Fruit fly (Drosophila melanogaster) whole organism, embryonic: Measurements from ENCODE around the gene Trl.

ENCODE experiments used
- Atf6 ChIP-seq: fragments of 200-800 bp; sonication (Bioruptor generic); IDR thresholded peaks from 2 replicates; pipeline ENCODE4 v1.3.6; 2022; ENCODE audit warnings: missing biosample characterization, missing genetic modification characterization
- CG10431 ChIP-seq: fragments of 200-800 bp; sonication (Bioruptor generic); optimal IDR thresholded peaks from 3 replicates; lab custom pipeline; 2018; ENCODE audit warnings: missing biosample characterization, mild to moderate bottlenecking, missing genetic modification characterization
- CG10979 ChIP-seq: fragments of 200-800 bp; sonication (Bioruptor generic); optimal IDR thresholded peaks from 2 replicates; lab custom pipeline; 2018; ENCODE audit warnings: missing biosample characterization, mild to moderate bottlenecking, missing genetic modification characterization, moderate library complexity
- CG11504 ChIP-seq: fragments of 200-800 bp; sonication (Bioruptor generic); optimal IDR thresholded peaks from 3 replicates; lab custom pipeline; 2019; ENCODE audit warnings: missing biosample characterization, mild to moderate bottlenecking, missing genetic modification characterization, moderate library complexity
- CG15011 ChIP-seq: fragments of 200-800 bp; sonication (Bioruptor generic); optimal IDR thresholded peaks from 3 replicates; lab custom pipeline; 2018; ENCODE audit warnings: missing biosample characterization, mild to moderate bottlenecking, missing genetic modification characterization
- CG16779 ChIP-seq: fragments of 200-800 bp; sonication (Bioruptor generic); IDR thresholded peaks from 2 replicates; pipeline ENCODE4 v1.3.6; 2022; ENCODE audit warnings: missing biosample characterization, missing genetic modification characterization
- CG17186 ChIP-seq: fragments of 200-800 bp; sonication (Bioruptor generic); optimal IDR thresholded peaks from 3 replicates; lab custom pipeline; 2017; ENCODE audit warnings: missing biosample characterization, missing genetic modification reagents, missing genetic modification characterization
- CG17328 ChIP-seq: fragments of 200-800 bp; sonication (Bioruptor generic); IDR thresholded peaks from 2 replicates; pipeline ENCODE4 v1.3.6; 2022; ENCODE audit warnings: missing biosample characterization, missing genetic modification characterization
- CG2129 ChIP-seq: fragments of 200-800 bp; sonication (Bioruptor generic); IDR thresholded peaks from 2 replicates; pipeline ENCODE4 v1.3.6; 2022; ENCODE audit warnings: missing biosample characterization, missing genetic modification characterization; ENCODE audit not compliant: partially characterized antibody
- CG2678 ChIP-seq: fragments of 200-800 bp; sonication (Bioruptor generic); optimal IDR thresholded peaks from 3 replicates; lab custom pipeline; 2019; ENCODE audit warnings: missing biosample characterization, mild to moderate bottlenecking, missing genetic modification characterization, moderate library complexity
- CG3065 ChIP-seq: fragments of 200-800 bp; sonication (Bioruptor generic); optimal IDR thresholded peaks from 2 replicates; lab custom pipeline; 2016; ENCODE audit warnings: missing biosample characterization, missing genetic modification characterization
- CG31441 ChIP-seq: fragments of 200-800 bp; sonication (Bioruptor generic); IDR thresholded peaks from 2 replicates; pipeline ENCODE4 v1.3.6; 2022; ENCODE audit warnings: missing biosample characterization, missing genetic modification characterization
- CG3281 ChIP-seq: fragments of 200-800 bp; sonication (Bioruptor generic); optimal IDR thresholded peaks from 3 replicates; lab custom pipeline; 2017; ENCODE audit warnings: missing biosample characterization, mild to moderate bottlenecking, missing genetic modification characterization
- CG5953 ChIP-seq: fragments of 200-800 bp; sonication (Bioruptor generic); IDR thresholded peaks from 2 replicates; pipeline ENCODE4 v1.3.6; 2022; ENCODE audit warnings: missing biosample characterization, missing genetic modification characterization
- CG6813 ChIP-seq: fragments of 200-800 bp; sonication (Bioruptor generic); optimal IDR thresholded peaks from 2 replicates; lab custom pipeline; 2017; ENCODE audit warnings: missing biosample characterization, missing genetic modification characterization, mild to moderate bottlenecking, moderate library complexity, missing genetic modification reagents
- CG9797 ChIP-seq: fragments of 200-800 bp; sonication (Bioruptor generic); optimal IDR thresholded peaks from 3 replicates; lab custom pipeline; 2018; ENCODE audit warnings: missing biosample characterization, mild to moderate bottlenecking, missing genetic modification characterization
- Chrac-16 ChIP-seq: fragments of 200-800 bp; sonication (Bioruptor generic); optimal IDR thresholded peaks from 3 replicates; lab custom pipeline; 2016; ENCODE audit warnings: missing biosample characterization, missing genetic modification characterization
- D19A ChIP-seq: fragments of 200-800 bp; optimal IDR thresholded peaks from 3 replicates; lab custom pipeline; 2019; ENCODE audit warnings: missing biosample characterization, mild to moderate bottlenecking, missing genetic modification characterization, moderate library complexity
- D19B ChIP-seq: fragments of 200-800 bp; sonication (Bioruptor generic); optimal IDR thresholded peaks from 2 replicates; lab custom pipeline; 2017; ENCODE audit warnings: missing biosample characterization, mild to moderate bottlenecking, missing genetic modification characterization
- Doc2 ChIP-seq: fragments of 200-800 bp; sonication (Bioruptor generic); IDR thresholded peaks from 2 replicates; pipeline ENCODE4 v1.3.6; 2022; ENCODE audit warnings: missing biosample characterization, missing genetic modification characterization
- H15 ChIP-seq: fragments of 200-800 bp; sonication (Bioruptor generic); IDR thresholded peaks from 3 replicates; pipeline ENCODE4 v1.3.6; 2022; ENCODE audit warnings: missing biosample characterization, missing genetic modification characterization
- Hr3 ChIP-seq: fragments of 200-800 bp; sonication (Bioruptor generic); optimal IDR thresholded peaks from 3 replicates; lab custom pipeline; 2016; ENCODE audit warnings: missing biosample characterization, missing genetic modification characterization
- Kr ChIP-seq: fragments of 200-800 bp; sonication (Bioruptor generic); optimal IDR thresholded peaks from 2 replicates; lab custom pipeline; 2017; ENCODE audit warnings: missing biosample characterization, mild to moderate bottlenecking, missing genetic modification characterization
- MESR4 ChIP-seq: fragments of 200-800 bp; sonication (Bioruptor generic); optimal IDR thresholded peaks from 2 replicates; lab custom pipeline; 2018; ENCODE audit warnings: missing biosample characterization, mild to moderate bottlenecking, missing genetic modification characterization, moderate library complexity
- PHDP ChIP-seq: fragments of 200-800 bp; sonication (Bioruptor generic); optimal IDR thresholded peaks from 3 replicates; lab custom pipeline; 2018; ENCODE audit warnings: missing biosample characterization, mild to moderate bottlenecking, missing genetic modification characterization, moderate library complexity
- Scr ChIP-seq: fragments of 200-800 bp; sonication (Bioruptor generic); IDR thresholded peaks from 2 replicates; pipeline ENCODE4 v1.3.6; 2022; ENCODE audit warnings: missing biosample characterization, missing genetic modification characterization; ENCODE audit not compliant: partially characterized antibody
- Sry-δ ChIP-seq: fragments of 200-800 bp; sonication (Bioruptor generic); optimal IDR thresholded peaks from 2 replicates; lab custom pipeline; 2016; ENCODE audit warnings: missing biosample characterization, missing genetic modification characterization
- Xrp1 ChIP-seq: fragments of 200-800 bp; sonication (Bioruptor generic); IDR thresholded peaks from 2 replicates; pipeline ENCODE4 v1.3.6; 2022; ENCODE audit warnings: missing biosample characterization, missing genetic modification characterization
- ap ChIP-seq: fragments of 200-800 bp; sonication (Bioruptor generic); IDR thresholded peaks from 2 replicates; pipeline ENCODE4 v1.3.6; 2022; ENCODE audit warnings: missing biosample characterization, missing genetic modification characterization
- cato ChIP-seq: fragments of 200-800 bp; sonication (Bioruptor generic); optimal IDR thresholded peaks from 2 replicates; lab custom pipeline; 2016; ENCODE audit warnings: missing biosample characterization, missing genetic modification characterization, borderline replicate concordance
- chm ChIP-seq: fragments of 200-800 bp; sonication (Bioruptor generic); IDR thresholded peaks from 2 replicates; pipeline ENCODE4 v1.3.6; 2022; ENCODE audit warnings: missing biosample characterization, missing genetic modification characterization
- corto ChIP-seq: fragments of 200-800 bp; sonication (Bioruptor generic); optimal IDR thresholded peaks from 2 replicates; lab custom pipeline; 2016; ENCODE audit warnings: missing biosample characterization, mild to moderate bottlenecking, missing genetic modification characterization, moderate library complexity
- dm ChIP-seq: fragments of 200-800 bp; sonication (Bioruptor generic); optimal IDR thresholded peaks from 3 replicates; lab custom pipeline; 2016; ENCODE audit warnings: missing biosample characterization, missing genetic modification characterization
- dmrt99B ChIP-seq: fragments of 200-800 bp; sonication (Bioruptor generic); optimal IDR thresholded peaks from 2 replicates; lab custom pipeline; 2018; ENCODE audit warnings: missing biosample characterization, mild to moderate bottlenecking, missing genetic modification characterization, moderate library complexity
- eve ChIP-seq, 2 experiments: fragments of >200 bp; optimal IDR thresholded peaks; 2 replicates each; lab custom pipeline; 2017; ENCODE audit warnings: missing biosample characterization in 2 of 2, missing genetic modification characterization in 2 of 2
- gcm2 ChIP-seq: fragments of 200-800 bp; sonication (Bioruptor generic); optimal IDR thresholded peaks from 2 replicates; lab custom pipeline; 2016; ENCODE audit warnings: missing biosample characterization, missing genetic modification characterization
- gro ChIP-seq: fragments of 200-800 bp; sonication (Bioruptor generic); optimal IDR thresholded peaks from 2 replicates; lab custom pipeline; 2016; ENCODE audit warnings: missing biosample characterization, missing genetic modification characterization
- lola ChIP-seq, 3 experiments: fragments of >200 bp in 2 of 3; fragments of 200-800 bp in 1 of 3; sonication (Bioruptor generic) in 1 of 3; optimal IDR thresholded peaks; 2 replicates each; lab custom pipeline; 2017 to 2019; ENCODE audit warnings: missing biosample characterization in 3 of 3, missing genetic modification characterization in 3 of 3, mild to moderate bottlenecking in 1 of 3, moderate library complexity in 1 of 3
- maf-S ChIP-seq: fragments of 200-800 bp; sonication (Bioruptor generic); optimal IDR thresholded peaks from 2 replicates; lab custom pipeline; 2016; ENCODE audit warnings: missing biosample characterization, missing genetic modification characterization
- mam ChIP-seq: fragments of 200-800 bp; sonication (Bioruptor generic); optimal IDR thresholded peaks from 3 replicates; lab custom pipeline; 2016; ENCODE audit warnings: missing biosample characterization, missing genetic modification characterization
- mld ChIP-seq: fragments of 200-800 bp; sonication (Bioruptor generic); IDR thresholded peaks from 3 replicates; pipeline ENCODE4 v1.3.6; 2022; ENCODE audit warnings: missing biosample characterization, missing genetic modification characterization; ENCODE audit not compliant: partially characterized antibody
- onecut ChIP-seq: fragments of 200-800 bp; sonication (Bioruptor generic); IDR thresholded peaks from 2 replicates; pipeline ENCODE4 v1.3.6; 2022; ENCODE audit warnings: missing biosample characterization, missing genetic modification characterization
- peb ChIP-seq: fragments of 200-800 bp; sonication (Bioruptor generic); IDR thresholded peaks from 2 replicates; pipeline ENCODE4 v1.3.6; 2022; ENCODE audit warnings: missing biosample characterization, missing genetic modification characterization
- repo ChIP-seq: fragments of 200-800 bp; sonication (Bioruptor generic); optimal IDR thresholded peaks from 2 replicates; lab custom pipeline; 2016; ENCODE audit warnings: missing biosample characterization, missing genetic modification characterization
- run ChIP-seq: fragments of 200-800 bp; sonication (Bioruptor generic); optimal IDR thresholded peaks from 3 replicates; lab custom pipeline; 2018; ENCODE audit warnings: missing biosample characterization, mild to moderate bottlenecking, missing genetic modification characterization
- tna ChIP-seq: fragments of 200-800 bp; sonication (Bioruptor generic); IDR thresholded peaks from 2 replicates; pipeline ENCODE4 v1.3.6; 2022; ENCODE audit warnings: missing biosample characterization, missing genetic modification characterization; ENCODE audit not compliant: partially characterized antibody
- trem ChIP-seq: fragments of 200-800 bp; optimal IDR thresholded peaks from 3 replicates; lab custom pipeline; 2019; ENCODE audit warnings: missing biosample characterization, mild to moderate bottlenecking, missing genetic modification characterization, moderate library complexity
- vnd ChIP-seq: fragments of 200-800 bp; sonication (Bioruptor generic); IDR thresholded peaks from 3 replicates; pipeline ENCODE4 v1.3.6; 2022; ENCODE audit warnings: missing biosample characterization, missing genetic modification characterization; ENCODE audit not compliant: partially characterized antibody

Gene Trl

dm6 chr3L:14761837-14762785 is 1.3 kb upstream of the Trl start, which contains the start of the genes Tsen34 and Mgat4a (continued):
- TF ChIP-seq mld = no peak
- TF ChIP-seq lola (GFP tag; optimal IDR thresholded peaks at IDR 0.05; lab: Kevin White, UChicago) = no peak
- no peak for TF ChIP-seq cato (GFP tag; lab: Kevin White, UChicago)
- no peak for TF ChIP-seq maf-S (GFP tag; lab: Kevin White, UChicago)
- no peak for TF ChIP-seq run
- TF ChIP-seq onecut (GFP tag; lab: Robert Waterston, UW) = no peak
- TF ChIP-seq gcm2 = no peak
- no peak for TF ChIP-seq corto
- TF ChIP-seq CG3065 (GFP tag; lab: Kevin White, UChicago) = no peak
- TF ChIP-seq peb (GFP tag; lab: Robert Waterston, UW) = no peak
- peak; percentile 50 for TF ChIP-seq CG9797 (GFP tag; lab: Kevin White, UChicago)
- peak; percentile 77 for TF ChIP-seq gro (GFP tag; lab: Kevin White, UChicago)
- no peak for TF ChIP-seq H15 (GFP tag; lab: Robert Waterston, UW)
- peak; percentile 67 for TF ChIP-seq CG10431 (GFP tag; lab: Kevin White, UChicago)
- peak; percentile 14; the same call in 1 of the 2 replicates for TF ChIP-seq chm (GFP tag; lab: Robert Waterston, UW)
- TF ChIP-seq CG16779 = peak; percentile 58; the same call in 1 of the 2 replicates
- peak; percentile 35 for TF ChIP-seq PHDP (tag; lab: Kevin White, UChicago)
- TF ChIP-seq CG11504 (tag; lab: Kevin White, UChicago) = no peak
- TF ChIP-seq MESR4 (GFP tag; lab: Kevin White, UChicago) = peak; percentile 84
- peak; percentile 81 for TF ChIP-seq Sry-δ (GFP tag; lab: Kevin White, UChicago)
- peak; percentile 17; the same call in 1 of the 3 replicates for TF ChIP-seq vnd (GFP tag; lab: Robert Waterston, UW)
- peak; percentile 3 for TF ChIP-seq repo (GFP tag; lab: Kevin White, UChicago)
- TF ChIP-seq D19B (GFP tag; lab: Kevin White, UChicago) = peak; percentile 84
- TF ChIP-seq CG2129 (GFP tag; lab: Robert Waterston, UW) = no peak
- no peak for TF ChIP-seq CG31441 (GFP tag; lab: Robert Waterston, UW)
- TF ChIP-seq Chrac-16 (GFP tag; lab: Kevin White, UChicago) = no peak
- no peak for TF ChIP-seq D19A (tag; lab: Kevin White, UChicago)
- no peak for TF ChIP-seq dmrt99B (tag; lab: Kevin White, UChicago)
- peak; percentile 49 for TF ChIP-seq mam (GFP tag; lab: Kevin White, UChicago)
- peak; percentile 47; the same call in 1 of the 2 replicates for TF ChIP-seq tna (GFP tag; lab: Robert Waterston, UW)
- no peak for TF ChIP-seq CG2678 (tag; lab: Kevin White, UChicago)
- peak; percentile 58 for TF ChIP-seq trem (tag; lab: Kevin White, UChicago)
- TF ChIP-seq CG15011 (GFP tag; lab: Kevin White, UChicago) = peak; percentile 65
- TF ChIP-seq ap (GFP tag; lab: Robert Waterston, UW) = no peak
- no peak for TF ChIP-seq Kr (GFP tag; lab: Kevin White, UChicago)
- peak; percentile 31 for TF ChIP-seq CG17186 (GFP tag; lab: Kevin White, UChicago)
- peak; percentile 36 for TF ChIP-seq dm
- peak; percentile 78 for TF ChIP-seq CG3281 (GFP tag; lab: Kevin White, UChicago)
- TF ChIP-seq eve (GFP tag; optimal IDR thresholded peaks at IDR 0.05; lab: Kevin White, UChicago) = no peak
- TF ChIP-seq CG6813 (GFP tag; lab: Kevin White, UChicago) = peak; percentile 35
- no peak for TF ChIP-seq Doc2 (GFP tag; lab: Robert Waterston, UW)
- peak; percentile 73; the same call in 1 of the 2 replicates for TF ChIP-seq Atf6 (GFP tag; lab: Robert Waterston, UW)
- no peak for TF ChIP-seq Hr3 (GFP tag; lab: Kevin White, UChicago)
- peak; percentile 45 for TF ChIP-seq Scr (GFP tag; lab: Robert Waterston, UW)
- no peak for TF ChIP-seq CG10979 (tag; lab: Kevin White, UChicago)
- TF ChIP-seq CG17328 = no peak
- TF ChIP-seq Xrp1 (GFP tag; lab: Robert Waterston, UW) = peak; percentile 54
- no peak for TF ChIP-seq CG5953 (GFP tag; lab: Robert Waterston, UW)
